Fruit fly (Drosophila melanogaster) whole organism, wandering third instar larva: Measurements from ENCODE around the gene CG33299.

Experiments
- Abd-B ChIP-seq: fragments of >200 bp; optimal IDR thresholded peaks from 2 replicates; lab custom pipeline; 2017; ENCODE audit warnings: missing biosample characterization, missing genetic modification characterization
- CG32264 ChIP-seq: fragments of 200-800 bp; sonication (Bioruptor generic); optimal IDR thresholded peaks from 2 replicates; lab custom pipeline; 2016; ENCODE audit warnings: missing biosample characterization, missing genetic modification characterization
- CG9705 ChIP-seq: fragments of 200-800 bp; sonication (Bioruptor generic); optimal IDR thresholded peaks from 2 replicates; lab custom pipeline; 2018; ENCODE audit warnings: missing biosample characterization, mild to moderate bottlenecking, missing genetic modification characterization
- CrebA ChIP-seq: fragments of 200-800 bp; sonication (Bioruptor generic); optimal IDR thresholded peaks from 2 replicates; lab custom pipeline; 2016; ENCODE audit warnings: missing biosample characterization, mild to moderate bottlenecking, missing genetic modification characterization, borderline replicate concordance
- Dfd ChIP-seq: fragments of >200 bp; optimal IDR thresholded peaks from 2 replicates; lab custom pipeline; 2017; ENCODE audit warnings: missing biosample characterization, missing genetic modification characterization
- Dif ChIP-seq: fragments of 200-275, 200-300 bp; sonication (Bioruptor generic); optimal IDR thresholded peaks from 2 replicates; lab custom pipeline; 2018; ENCODE audit warnings: missing biosample characterization, missing genetic modification characterization; ENCODE audit not compliant: partially characterized antibody
- GATAd ChIP-seq: sonication (Bioruptor generic); optimal IDR thresholded peaks from 2 replicates; lab custom pipeline; 2016; ENCODE audit warnings: missing biosample characterization, missing genetic modification characterization
- HLH106 ChIP-seq: fragments of 200-800 bp; optimal IDR thresholded peaks from 3 replicates; lab custom pipeline; 2019; ENCODE audit warnings: missing biosample characterization, mild to moderate bottlenecking, missing genetic modification characterization, moderate library complexity
- Hnf4 ChIP-seq: fragments of 200-800 bp; sonication (Bioruptor generic); optimal IDR thresholded peaks from 2 replicates; lab custom pipeline; 2016; ENCODE audit warnings: missing biosample characterization, mild to moderate bottlenecking, missing genetic modification characterization
- Hr78 ChIP-seq: fragments of >200 bp; optimal IDR thresholded peaks from 2 replicates; lab custom pipeline; 2017; ENCODE audit warnings: missing biosample characterization, missing genetic modification characterization
- Hr83 ChIP-seq: fragments of 200-300 bp; sonication (Bioruptor generic); optimal IDR thresholded peaks from 2 replicates; lab custom pipeline; 2016; ENCODE audit warnings: missing biosample characterization, mild to moderate bottlenecking, missing genetic modification characterization, moderate library complexity; ENCODE audit not compliant: poor library complexity, severe bottlenecking
- Jra ChIP-seq: sonication (Bioruptor generic); optimal IDR thresholded peaks from 2 replicates; lab custom pipeline; 2016; ENCODE audit warnings: missing biosample characterization, missing genetic modification characterization
- Mio ChIP-seq: sonication (Bioruptor generic); optimal IDR thresholded peaks from 2 replicates; lab custom pipeline; 2016; ENCODE audit warnings: missing biosample characterization, missing genetic modification characterization
- Myc ChIP-seq: fragments of >200 bp; optimal IDR thresholded peaks from 2 replicates; lab custom pipeline; 2017
- N ChIP-seq: fragments of >200 bp; optimal IDR thresholded peaks from 2 replicates; lab custom pipeline; 2018; ENCODE audit warnings: missing biosample characterization, missing external identifiers, missing genetic modification characterization
- OdsH ChIP-seq: fragments of 200-800 bp; sonication (Bioruptor generic); optimal IDR thresholded peaks from 2 replicates; lab custom pipeline; 2016; ENCODE audit warnings: missing biosample characterization, mild to moderate bottlenecking, missing genetic modification characterization
- Rel ChIP-seq, 2 experiments: fragments of 200-800 bp; sonication (Bioruptor generic) in 1 of 2; optimal IDR thresholded peaks; 2 replicates in 1 of 2; 3 replicates in 1 of 2; lab custom pipeline; 2016 to 2019; ENCODE audit warnings: mild to moderate bottlenecking in 2 of 2, missing biosample characterization in 2 of 2, missing genetic modification characterization in 2 of 2, moderate library complexity in 1 of 2
- Sp1 ChIP-seq: fragments of 200-800 bp; sonication (Bioruptor generic); optimal IDR thresholded peaks from 3 replicates; lab custom pipeline; 2019; ENCODE audit warnings: missing biosample characterization, mild to moderate bottlenecking, missing genetic modification characterization, moderate library complexity
- Vsx2 ChIP-seq: fragments of 200-300, 225-300 bp; sonication (Bioruptor generic); optimal IDR thresholded peaks from 2 replicates; lab custom pipeline; 2018; ENCODE audit warnings: missing biosample characterization, missing genetic modification characterization; ENCODE audit not compliant: partially characterized antibody
- br ChIP-seq: fragments of 200-800 bp; sonication (Bioruptor generic); optimal IDR thresholded peaks from 2 replicates; lab custom pipeline; 2016; ENCODE audit warnings: missing biosample characterization, missing genetic modification characterization
- brk ChIP-seq: fragments of 200-800 bp; sonication (Bioruptor generic); optimal IDR thresholded peaks from 2 replicates; lab custom pipeline; 2016; ENCODE audit warnings: missing biosample characterization, mild to moderate bottlenecking, missing genetic modification characterization
- dl ChIP-seq, 2 experiments: fragments of 175-275, 200-275 bp in 1 of 2; fragments of 200-275 bp in 1 of 2; sonication (Bioruptor generic); optimal IDR thresholded peaks; lab custom pipeline; 2018; ENCODE audit warnings: mild to moderate bottlenecking in 2 of 2, missing biosample characterization in 2 of 2, missing genetic modification characterization in 2 of 2, moderate library complexity in 2 of 2; ENCODE audit not compliant: partially characterized antibody in 2 of 2, insufficient read depth in 1 of 2
- dmrt93B ChIP-seq: fragments of 200-800 bp; sonication (Bioruptor generic); optimal IDR thresholded peaks from 2 replicates; lab custom pipeline; 2018; ENCODE audit warnings: missing biosample characterization, mild to moderate bottlenecking, missing genetic modification characterization
- dsf ChIP-seq: sonication (Bioruptor generic); optimal IDR thresholded peaks from 2 replicates; lab custom pipeline; 2016; ENCODE audit warnings: missing biosample characterization, missing genetic modification characterization, borderline replicate concordance
- ey ChIP-seq: fragments of 200-800 bp; sonication (Bioruptor generic); optimal IDR thresholded peaks from 2 replicates; lab custom pipeline; 2016; ENCODE audit warnings: missing biosample characterization, missing genetic modification characterization
- foxo ChIP-seq, 2 experiments: fragments of 200-800 bp; sonication (Bioruptor generic); optimal IDR thresholded peaks; 2 replicates in 1 of 2; 3 replicates in 1 of 2; lab custom pipeline; 2016 to 2017; ENCODE audit warnings: missing biosample characterization in 2 of 2, missing genetic modification characterization in 2 of 2
- fru ChIP-seq: fragments of 200-800 bp; sonication (Bioruptor generic); optimal IDR thresholded peaks from 3 replicates; lab custom pipeline; 2016; ENCODE audit warnings: missing biosample characterization, mild to moderate bottlenecking, missing genetic modification characterization
- h ChIP-seq: fragments of 200-800 bp; sonication (Bioruptor generic); optimal IDR thresholded peaks from 3 replicates; lab custom pipeline; 2016; ENCODE audit warnings: missing biosample characterization, mild to moderate bottlenecking, missing genetic modification characterization
- jim ChIP-seq: fragments of 175-275, 200-325 bp; sonication (Bioruptor generic); optimal IDR thresholded peaks from 2 replicates; lab custom pipeline; 2016; ENCODE audit warnings: missing biosample characterization, mild to moderate bottlenecking, missing genetic modification characterization
- lola ChIP-seq: fragments of >200 bp; optimal IDR thresholded peaks from 2 replicates; lab custom pipeline; 2017; ENCODE audit warnings: missing biosample characterization, missing genetic modification characterization
- pan ChIP-seq: fragments of >200 bp; optimal IDR thresholded peaks from 2 replicates; lab custom pipeline; 2017
- psq ChIP-seq: fragments of 200-800 bp; sonication (Bioruptor generic); optimal IDR thresholded peaks from 3 replicates; lab custom pipeline; 2017; ENCODE audit warnings: missing biosample characterization, mild to moderate bottlenecking, missing genetic modification characterization, moderate library complexity
- rgr ChIP-seq: fragments of 200-800 bp; sonication (Bioruptor generic); optimal IDR thresholded peaks from 3 replicates; lab custom pipeline; 2016; ENCODE audit warnings: missing biosample characterization, mild to moderate bottlenecking, missing genetic modification characterization
- sage ChIP-seq: fragments of 200-800 bp; sonication (Bioruptor generic); optimal IDR thresholded peaks from 2 replicates; lab custom pipeline; 2016; ENCODE audit warnings: missing biosample characterization, mild to moderate bottlenecking, missing genetic modification characterization
- sv ChIP-seq: fragments of 200-800 bp; sonication (Bioruptor generic); optimal IDR thresholded peaks from 3 replicates; lab custom pipeline; 2016; ENCODE audit warnings: missing biosample characterization, missing genetic modification characterization
- tai ChIP-seq: sonication (Bioruptor generic); optimal IDR thresholded peaks from 2 replicates; lab custom pipeline; 2016; ENCODE audit warnings: missing biosample characterization, missing genetic modification characterization
- usp ChIP-seq: fragments of >200 bp; optimal IDR thresholded peaks from 2 replicates; lab custom pipeline; 2017; ENCODE audit warnings: missing biosample characterization, missing genetic modification characterization
- woc ChIP-seq: sonication (Bioruptor generic); optimal IDR thresholded peaks from 2 replicates; lab custom pipeline; 2016; ENCODE audit warnings: missing biosample characterization, mild to moderate bottlenecking, missing genetic modification characterization

Gene CG33299

dm6 chr2L:9693924-9694610 lies 37.7 kb downstream of the CG33299 start:
- TF ChIP-seq woc (GFP tag; lab: Kevin White, UChicago) (no peak), h (GFP tag; lab: Kevin White, UChicago) (peak; percentile 22)

- TF ChIP-seq jim (GFP tag; lab: Kevin White, UChicago), result no peak
- TF ChIP-seq h (GFP tag; lab: Kevin White, UChicago), result no peak
- TF ChIP-seq Rel (GFP tag; optimal IDR thresholded peaks at IDR 0.05; lab: Kevin White, UChicago), result no peak
- TF ChIP-seq Rel (tag; optimal IDR thresholded peaks at IDR 0.05; lab: Kevin White, UChicago), result no peak
Observed at dm6 chr2L:9695723-9696122, 39.3 kb downstream of the CG33299 start.

- TF ChIP-seq Dfd (GFP tag; lab: Kevin White, UChicago) (peak; percentile 92), lola (GFP tag; lab: Kevin White, UChicago) (no peak)
Observed at dm6 chr2L:9697561-9697960, 41.2 kb downstream of the CG33299 start.

- TF ChIP-seq Hr83 (GFP tag; lab: Kevin White, UChicago) (no peak), br (GFP tag; lab: Kevin White, UChicago) (peak; percentile 45), CrebA (GFP tag; lab: Kevin White, UChicago) (no peak), jim (GFP tag; lab: Kevin White, UChicago) (no peak), usp (GFP tag; lab: Kevin White, UChicago) (no peak), Abd-B (no peak), CG9705 (no peak), dmrt93B (GFP tag; lab: Kevin White, UChicago) (no peak), sv (no peak), Vsx2 (no peak), ey (GFP tag; lab: Kevin White, UChicago) (no peak), Hr78 (no peak), OdsH (no peak), lola (GFP tag; lab: Kevin White, UChicago) (no peak), CG32264 (peak; percentile 49), woc (GFP tag; lab: Kevin White, UChicago) (no peak), pan (lab: Kevin White, UChicago) (no peak), Sp1 (no peak), Rel (GFP tag; optimal IDR thresholded peaks at IDR 0.05; lab: Kevin White, UChicago) (peak; percentile 9), Rel (tag; optimal IDR thresholded peaks at IDR 0.05; lab: Kevin White, UChicago) (no peak), Jra (GFP tag; lab: Kevin White, UChicago) (no peak), Dif (GFP tag; lab: Kevin White, UChicago) (peak; percentile 10), dl (GFP tag; optimal IDR thresholded peaks at IDR 0.05; lab: Kevin White, UChicago; ENCODE audit: insufficient read depth in 1 of 2, partially characterized antibody in 2 of 2) (no peak), psq (GFP tag; lab: Kevin White, UChicago) (peak; percentile 78), foxo (GFP tag; optimal IDR thresholded peaks at IDR 0.05; lab: Kevin White, UChicago) (no peak), Myc (lab: Kevin White, UChicago) (no peak), Mio (GFP tag; lab: Kevin White, UChicago) (no peak), Hnf4 (GFP tag; lab: Kevin White, UChicago) (no peak), HLH106 (no peak), dsf (GFP tag; lab: Kevin White, UChicago) (no peak), tai (GFP tag; lab: Kevin White, UChicago) (no peak), sage (peak; percentile 73), rgr (peak; percentile 17), h (GFP tag; lab: Kevin White, UChicago) (no peak), N (GFP tag; lab: Kevin White, UChicago) (peak; percentile 83), brk (GFP tag; lab: Kevin White, UChicago) (peak; percentile 37), GATAd (GFP tag; lab: Kevin White, UChicago) (no peak), Dfd (GFP tag; lab: Kevin White, UChicago) (no peak), fru (GFP tag; lab: Kevin White, UChicago) (no peak)
Observed at dm6 chr2L:9698092-9698922, 41.9 kb downstream of the CG33299 start.
